Fruit fly (Drosophila melanogaster): ENCODE measurements around the gene slgA.

slgA gene

dm6 chrX:21375595-21376047 is 1.8 kb downstream of the slgA start (continued):
- peak; percentile 19 for TF ChIP-seq CG6813 (GFP tag; optimal IDR thresholded peaks at IDR 0.05)
- no peak for TF ChIP-seq cad (GFP tag; optimal IDR thresholded peaks at IDR 0.05)
- TF ChIP-seq CG17829 (tag; optimal IDR thresholded peaks at IDR 0.05): peak; percentile 16
- no peak for TF ChIP-seq p53 (GFP tag; optimal IDR thresholded peaks at IDR 0.05)
- TF ChIP-seq pum (GFP tag; optimal IDR thresholded peaks at IDR 0.05): no peak
- TF ChIP-seq tx (GFP tag; optimal IDR thresholded peaks at IDR 0.05): no peak
- TF ChIP-seq CkIIα-i1 (GFP tag; IDR thresholded peaks at IDR 0.05): no peak
- TF ChIP-seq grau (tag; optimal IDR thresholded peaks at IDR 0.05): peak; percentile 65
- TF ChIP-seq CG6765 (GFP tag; optimal IDR thresholded peaks at IDR 0.05): no peak
- no peak for TF ChIP-seq kni (GFP tag; optimal IDR thresholded peaks at IDR 0.05)
- no peak for TF ChIP-seq repo (GFP tag; optimal IDR thresholded peaks at IDR 0.05)
- no peak for TF ChIP-seq Ada2b (GFP tag; IDR thresholded peaks at IDR 0.05)
- TF ChIP-seq TFAM (GFP tag; optimal IDR thresholded peaks at IDR 0.05): no peak
- TF ChIP-seq dmrt99B (tag; optimal IDR thresholded peaks at IDR 0.05): peak; percentile 64
- no peak for TF ChIP-seq stwl (tag; optimal IDR thresholded peaks at IDR 0.05)
- no peak for TF ChIP-seq CG11456 (GFP tag; IDR thresholded peaks at IDR 0.05)
- TF ChIP-seq sr (GFP tag; IDR thresholded peaks at IDR 0.05): no peak
- TF ChIP-seq vnd (GFP tag; IDR thresholded peaks at IDR 0.05; ENCODE audit: partially characterized antibody): no peak
- TF ChIP-seq Adf1 (GFP tag; IDR thresholded peaks at IDR 0.05): no peak
- TF ChIP-seq lbe (GFP tag; optimal IDR thresholded peaks at IDR 0.05): peak; percentile 2
- TF ChIP-seq CG4424 (GFP tag; optimal IDR thresholded peaks at IDR 0.05): peak; percentile 36
- peak; percentile 7 for TF ChIP-seq org-1 (GFP tag; optimal IDR thresholded peaks at IDR 0.05)
- no peak for TF ChIP-seq peb (GFP tag; IDR thresholded peaks at IDR 0.05)
- TF ChIP-seq zen (tag; optimal IDR thresholded peaks at IDR 0.05): no peak
- TF ChIP-seq gcm2 (GFP tag; optimal IDR thresholded peaks at IDR 0.05): no peak
- no peak for TF ChIP-seq nerfin-1 (tag; optimal IDR thresholded peaks at IDR 0.05)
- peak; percentile 24 for TF ChIP-seq D19A (tag; optimal IDR thresholded peaks at IDR 0.05)
- no peak for TF ChIP-seq gfzf (GFP tag; optimal IDR thresholded peaks at IDR 0.05)
- TF ChIP-seq CG1602 (GFP tag; optimal IDR thresholded peaks at IDR 0.05): no peak
- TF ChIP-seq pita (GFP tag; optimal IDR thresholded peaks at IDR 0.05): no peak
- peak; percentile 3 for TF ChIP-seq tap (tag; optimal IDR thresholded peaks at IDR 0.05)
- TF ChIP-seq CG5953 (GFP tag; IDR thresholded peaks at IDR 0.05): no peak
- peak; percentile 57 for TF ChIP-seq CG13424 (tag; optimal IDR thresholded peaks at IDR 0.05)
- no peak for TF ChIP-seq Kr (GFP tag; optimal IDR thresholded peaks at IDR 0.05)

- TF ChIP-seq Stat92E (GFP tag; optimal IDR thresholded peaks at IDR 0.05) (peak in 1 of 3 experiments; percentile 49), sens (GFP tag) (peak; percentile 2), Sox102F (GFP tag; optimal IDR thresholded peaks at IDR 0.05) (no peak)
Observed at dm6 chrX:21378344-21378882, 4.6 kb downstream of the slgA start.

- TF ChIP-seq row (GFP tag; IDR thresholded peaks at IDR 0.05) (peak; percentile 43; the same call in 2 of the 3 replicates), CG10979 (tag; optimal IDR thresholded peaks at IDR 0.05) (no peak), CG34224 (GFP tag; IDR thresholded peaks at IDR 0.05; ENCODE audit: partially characterized antibody) (peak; percentile 55; the same call in 2 of the 3 replicates), CG34376 (GFP tag; optimal IDR thresholded peaks at IDR 0.05) (no peak), Scr (GFP tag; IDR thresholded peaks at IDR 0.05; ENCODE audit: partially characterized antibody) (peak; percentile 71), CG10267 (tag; optimal IDR thresholded peaks at IDR 0.05) (no peak), mirr (GFP tag; optimal IDR thresholded peaks at IDR 0.05) (no peak), CG14860 (GFP tag; IDR thresholded peaks at IDR 0.05; ENCODE audit: partially characterized antibody) (0 out of 3 replicates have a peak, but pooled peaks have one; percentile 22), pb (GFP tag; optimal IDR thresholded peaks at IDR 0.05) (no peak), ranshi (GFP tag; IDR thresholded peaks at IDR 0.05) (no peak), sna (GFP tag; IDR thresholded peaks at IDR 0.05; ENCODE audit: partially characterized antibody) (peak; percentile 51; the same call in 1 of the 2 replicates), Elba2 (GFP tag; optimal IDR thresholded peaks at IDR 0.05) (no peak), ewg (GFP tag; optimal IDR thresholded peaks at IDR 0.05) (peak; percentile 66)
Observed at dm6 chrX:21387695-21388094, 13.9 kb downstream of the slgA start, which contains the start of gene Ddx56. TSS of gene Ddx56 (minus strand) at chrX:21387946.

Measured in whole organism, embryonic.